Fruit fly (Drosophila melanogaster): ENCODE results near the gene CG42752.

Gene CG42752

dm6 chr2L:18702721-18703488, 37.0 kb downstream of the CG42752 start, which contains the start of the genes CG10376 and CG10343 (continued):
- TF ChIP-seq lov (optimal IDR thresholded peaks at IDR 0.05) (no peak), lov (GFP tag; IDR thresholded peaks at IDR 0.05) (no peak), btn (GFP tag; optimal IDR thresholded peaks at IDR 0.05) (no peak), mld (GFP tag; IDR thresholded peaks at IDR 0.05; ENCODE audit: partially characterized antibody) (peak; percentile 73; the same call in 2 of the 3 replicates), CG32772 (GFP tag; IDR thresholded peaks at IDR 0.05) (no peak; the same call in none of the 2 replicates), CG6854 (GFP tag; optimal IDR thresholded peaks at IDR 0.05) (no peak), CG8290 (GFP tag; optimal IDR thresholded peaks at IDR 0.05) (peak; percentile 69), CG8290 (tag; optimal IDR thresholded peaks at IDR 0.05) (peak in 1 of 2 experiments; percentile 45), CG2678 (tag; optimal IDR thresholded peaks at IDR 0.05) (peak; percentile 94), CG13894 (tag; optimal IDR thresholded peaks at IDR 0.05) (peak; percentile 89), Lim3 (GFP tag; IDR thresholded peaks at IDR 0.05) (no peak), Tbp (GFP tag; optimal IDR thresholded peaks at IDR 0.05) (no peak), CG8765 (GFP tag; IDR thresholded peaks at IDR 0.05) (peak; percentile 85), Taf1 (GFP tag; IDR thresholded peaks at IDR 0.05) (peak; percentile 62), CG2116 (GFP tag; optimal IDR thresholded peaks at IDR 0.05) (peak; percentile 81), Max (GFP tag; optimal IDR thresholded peaks at IDR 0.05) (peak; percentile 77), dpn (GFP tag; optimal IDR thresholded peaks at IDR 0.05) (peak; percentile 53 to 83), CG6254 (GFP tag; optimal IDR thresholded peaks at IDR 0.05) (peak; percentile 50), vnd (GFP tag; IDR thresholded peaks at IDR 0.05; ENCODE audit: partially characterized antibody) (no peak), shn (GFP tag; optimal IDR thresholded peaks at IDR 0.05) (peak; percentile 44), Ada2b (GFP tag; IDR thresholded peaks at IDR 0.05) (peak; percentile 75), sisA (GFP tag; IDR thresholded peaks at IDR 0.05) (peak; percentile 86), knrl (GFP tag; IDR thresholded peaks at IDR 0.05; ENCODE audit: partially characterized antibody) (peak; percentile 39; the same call in 1 of the 3 replicates), tap (tag; optimal IDR thresholded peaks at IDR 0.05) (peak; percentile 83), rib (GFP tag; IDR thresholded peaks at IDR 0.05) (peak; percentile 72; the same call in 1 of the 2 replicates), sr (GFP tag; IDR thresholded peaks at IDR 0.05) (no peak), dmrt11E (tag; optimal IDR thresholded peaks at IDR 0.05) (peak; percentile 94), HLH54F (GFP tag; optimal IDR thresholded peaks at IDR 0.05) (peak; percentile 58), tx (GFP tag; optimal IDR thresholded peaks at IDR 0.05) (peak; percentile 27), bigmax (GFP tag; optimal IDR thresholded peaks at IDR 0.05) (no peak), CG11093 (GFP tag; IDR thresholded peaks at IDR 0.05) (peak; percentile 58; the same call in 1 of the 3 replicates), CG18011 (GFP tag; optimal IDR thresholded peaks at IDR 0.05) (peak; percentile 51), CG6272 (GFP tag; IDR thresholded peaks at IDR 0.05) (peak; percentile 92), da (GFP tag; optimal IDR thresholded peaks at IDR 0.05) (no peak), trh (GFP tag; optimal IDR thresholded peaks at IDR 0.05) (peak; percentile 80), D19B (GFP tag; optimal IDR thresholded peaks at IDR 0.05) (peak; percentile 82), unc-4 (GFP tag; IDR thresholded peaks at IDR 0.05; ENCODE audit: partially characterized antibody) (peak; percentile 40; the same call in 1 of the 2 replicates), Poxn (GFP tag; IDR thresholded peaks at IDR 0.05) (peak; percentile 48; the same call in 1 of the 2 replicates), CG7928 (GFP tag; optimal IDR thresholded peaks at IDR 0.05) (peak; percentile 50), Neu2 (GFP tag; optimal IDR thresholded peaks at IDR 0.05; ENCODE audit: borderline replicate concordance) (no peak), Nf-YA (GFP tag; IDR thresholded peaks at IDR 0.05) (no peak), CG1603 (tag; optimal IDR thresholded peaks at IDR 0.05) (peak; percentile 31), BEAF-32 (GFP tag; optimal IDR thresholded peaks at IDR 0.05) (peak; percentile 49), grn (GFP tag; optimal IDR thresholded peaks at IDR 0.05) (peak; percentile 50), CG17328 (GFP tag; IDR thresholded peaks at IDR 0.05) (peak; percentile 72), vvl (GFP tag; IDR thresholded peaks at IDR 0.05) (peak; percentile 76), H2.0 (GFP tag; IDR thresholded peaks at IDR 0.05) (peak; percentile 77), Nf-YB (GFP tag; optimal IDR thresholded peaks at IDR 0.05) (peak; percentile 74), cg (GFP tag; optimal IDR thresholded peaks at IDR 0.05) (no peak)

Measured in whole organism, embryonic.